Worm (Caenorhabditis elegans) whole organism, midembryonic: ENCODE results near the gene zig-8.
A peak's percentile ranks its signal among the peaks of the same experiment; 100 is the strongest.

Experiments used
- T22C8.4 ChIP-seq: fragments of 200-800 bp; sonication (Bioruptor generic); IDR thresholded peaks from 2 replicates; pipeline ENCODE4 v1.3.6; 2022; ENCODE audit warnings: missing genetic modification characterization, missing compliant biosample characterization
- cog-1 ChIP-seq: sonication (generic microtip); optimal IDR thresholded peaks from 2 replicates; lab custom pipeline; 2016; ENCODE audit warnings: missing genetic modification characterization, missing compliant biosample characterization
- flt-1 ChIP-seq: fragments of 200-800 bp; sonication (Bioruptor generic); IDR thresholded peaks from 2 replicates; pipeline ENCODE4 v1.3.6; 2022; ENCODE audit warnings: missing genetic modification characterization, missing compliant biosample characterization
- klf-2 ChIP-seq: fragments of 200-800 bp; sonication (Bioruptor generic); conservative IDR thresholded peaks from 2 replicates; pipeline ENCODE4 v1.3.6; 2022; ENCODE audit warnings: missing genetic modification reagents, missing genetic modification characterization, missing compliant biosample characterization
- med-1 ChIP-seq: sonication (generic microtip); optimal IDR thresholded peaks from 2 replicates; lab custom pipeline; 2017; ENCODE audit warnings: missing genetic modification characterization, mild to moderate bottlenecking, missing compliant biosample characterization, antibody characterized with exemption, missing genetic modification reagents; ENCODE audit not compliant: insufficient read depth
- ref-1 ChIP-seq: fragments of 200-800 bp; sonication (Bioruptor generic); conservative IDR thresholded peaks from 2 replicates; pipeline ENCODE4 v1.3.6; 2022; ENCODE audit warnings: missing genetic modification reagents, missing genetic modification characterization, missing compliant biosample characterization
- tab-1 ChIP-seq: fragments of 200-800 bp; sonication (Bioruptor generic); IDR thresholded peaks from 2 replicates; pipeline ENCODE4 v1.3.6; 2022; ENCODE audit warnings: missing genetic modification characterization, missing compliant biosample characterization
- ztf-23 ChIP-seq: fragments of 200-800 bp; sonication (Bioruptor generic); IDR thresholded peaks from 2 replicates; pipeline ENCODE4 v1.3.6; 2022; ENCODE audit warnings: missing genetic modification reagents, missing genetic modification characterization, missing compliant biosample characterization
- ztf-29 ChIP-seq: fragments of 200-800 bp; sonication (Bioruptor generic); IDR thresholded peaks from 2 replicates; pipeline ENCODE4 v1.3.6; 2022; ENCODE audit warnings: missing genetic modification reagents, missing genetic modification characterization, missing compliant biosample characterization

zig-8 gene

ce11 chrIII:13103980-13104379 lies 15.6 kb upstream of the zig-8 start:
- TF ChIP-seq tab-1 (no peak), ztf-29 (GFP tag; lab: Robert Waterston, UW) (no peak), cog-1 (no peak), med-1 (GFP tag; lab: Kevin White, UChicago) (no peak), ref-1 (no peak)

ce11 chrIII:13104410-13104809 lies 15.2 kb upstream of the zig-8 start:
- no peak for TF ChIP-seq klf-2 (GFP tag; lab: Robert Waterston, UW)
- no peak for TF ChIP-seq T22C8.4
- no peak for TF ChIP-seq tab-1
- TF ChIP-seq cog-1: no peak
- no peak for TF ChIP-seq ztf-23 (GFP tag; lab: Robert Waterston, UW)
- TF ChIP-seq med-1 (GFP tag; lab: Kevin White, UChicago): no peak
- no peak for TF ChIP-seq ztf-29 (GFP tag; lab: Robert Waterston, UW)
- TF ChIP-seq flt-1 (GFP tag; lab: Robert Waterston, UW): no peak
- TF ChIP-seq ref-1: no peak

- TF ChIP-seq klf-2 (GFP tag; lab: Robert Waterston, UW): no peak
- TF ChIP-seq med-1 (GFP tag; lab: Kevin White, UChicago): no peak
- TF ChIP-seq ref-1: no peak
- TF ChIP-seq cog-1: no peak
- no peak for TF ChIP-seq flt-1 (GFP tag; lab: Robert Waterston, UW)
- no peak for TF ChIP-seq ztf-29 (GFP tag; lab: Robert Waterston, UW)
- no peak for TF ChIP-seq tab-1
- TF ChIP-seq ztf-23 (GFP tag; lab: Robert Waterston, UW): no peak
- TF ChIP-seq T22C8.4: no peak
These were observed 14.1 kb upstream of the zig-8 start for ce11 chrIII:13105497-13105896.

- TF ChIP-seq flt-1 (GFP tag; lab: Robert Waterston, UW) (0 out of 2 replicates have a peak, but pooled peaks have one; percentile 18), cog-1 (peak; percentile 21), T22C8.4 (no peak)
These were observed 13.7 kb upstream of the zig-8 start for ce11 chrIII:13105911-13106310.

ce11 chrIII:13107307-13107706 lies 12.3 kb upstream of the zig-8 start, which contains the start of gene dhhc-8:
TSS of gene dhhc-8 (plus strand) at chrIII:13107607.
- TF ChIP-seq ztf-29 (GFP tag; lab: Robert Waterston, UW) (no peak), ztf-23 (GFP tag; lab: Robert Waterston, UW) (no peak), klf-2 (GFP tag; lab: Robert Waterston, UW) (no peak), tab-1 (no peak), T22C8.4 (no peak)

ce11 chrIII:13118460-13118859 lies 1.2 kb upstream of the zig-8 start:
- TF ChIP-seq klf-2 (GFP tag; lab: Robert Waterston, UW): no peak

ce11 chrIII:13123440-13123839 lies 3.8 kb downstream of the zig-8 start:
- no peak for TF ChIP-seq cog-1
- TF ChIP-seq ref-1: no peak
- no peak for TF ChIP-seq tab-1
- TF ChIP-seq med-1 (GFP tag; lab: Kevin White, UChicago): no peak
- no peak for TF ChIP-seq flt-1 (GFP tag; lab: Robert Waterston, UW)
- TF ChIP-seq ztf-29 (GFP tag; lab: Robert Waterston, UW): no peak
- no peak for TF ChIP-seq ztf-23 (GFP tag; lab: Robert Waterston, UW)
- no peak for TF ChIP-seq klf-2 (GFP tag; lab: Robert Waterston, UW)
- TF ChIP-seq T22C8.4: no peak

- TF ChIP-seq T22C8.4 (no peak), ztf-23 (GFP tag; lab: Robert Waterston, UW) (no peak), ztf-29 (GFP tag; lab: Robert Waterston, UW) (no peak), med-1 (GFP tag; lab: Kevin White, UChicago) (no peak), flt-1 (GFP tag; lab: Robert Waterston, UW) (no peak), tab-1 (no peak), klf-2 (GFP tag; lab: Robert Waterston, UW) (no peak), cog-1 (no peak)
These were observed 7.5 kb downstream of the zig-8 start for ce11 chrIII:13127157-13127556.

- no peak for TF ChIP-seq med-1 (GFP tag; lab: Kevin White, UChicago)
These were observed 11.6 kb downstream of the zig-8 start for ce11 chrIII:13131220-13131619.

ce11 chrIII:13139301-13139700 lies 19.7 kb downstream of the zig-8 start, which contains the start of gene bre-2:
TSS of gene bre-2 (minus strand) at chrIII:13139626.
- TF ChIP-seq tab-1: no peak
- TF ChIP-seq T22C8.4: no peak
- no peak for TF ChIP-seq klf-2 (GFP tag; lab: Robert Waterston, UW)
- TF ChIP-seq cog-1: no peak
- no peak for TF ChIP-seq med-1 (GFP tag; lab: Kevin White, UChicago)

ce11 chrIII:13151765-13152164 lies 32.1 kb downstream of the zig-8 start:
- TF ChIP-seq med-1 (GFP tag; lab: Kevin White, UChicago) (no peak), ztf-23 (GFP tag; lab: Robert Waterston, UW) (no peak), tab-1 (no peak), ztf-29 (GFP tag; lab: Robert Waterston, UW) (no peak), cog-1 (no peak)
